Worm (Caenorhabditis elegans): ENCODE data around the gene col-121.

DNA sequence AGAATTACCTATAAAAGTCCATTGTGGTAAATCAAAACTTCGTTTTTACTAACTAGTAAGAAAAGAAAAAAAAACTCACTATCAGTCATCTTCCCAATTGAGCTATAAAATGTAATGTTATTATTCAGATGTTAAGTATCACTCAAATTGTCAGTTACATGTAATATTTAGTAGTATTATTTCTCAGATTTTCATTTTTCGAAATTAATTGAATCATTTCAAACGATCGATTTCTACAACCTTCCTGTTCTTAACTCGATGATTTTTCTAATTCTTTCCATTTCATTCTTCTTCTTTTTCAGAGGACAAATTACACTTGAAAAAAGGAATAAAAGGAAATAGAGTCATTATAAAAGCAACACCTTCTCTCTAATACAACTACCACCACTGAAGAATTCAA lies 31.9 kb upstream of the col-121 start, which contains the start of gene F59B8.1:
- TF ChIP-seq W03F9.2 (tag; optimal IDR thresholded peaks at IDR 0.05) (no peak), dao-5 (tag; optimal IDR thresholded peaks at IDR 0.05) (no peak), him-1 (tag; optimal IDR thresholded peaks at IDR 0.05) (no peak)
